Worm (Caenorhabditis elegans): ENCODE data around the gene C09G1.5.

The C09G1.5 gene

DNA sequence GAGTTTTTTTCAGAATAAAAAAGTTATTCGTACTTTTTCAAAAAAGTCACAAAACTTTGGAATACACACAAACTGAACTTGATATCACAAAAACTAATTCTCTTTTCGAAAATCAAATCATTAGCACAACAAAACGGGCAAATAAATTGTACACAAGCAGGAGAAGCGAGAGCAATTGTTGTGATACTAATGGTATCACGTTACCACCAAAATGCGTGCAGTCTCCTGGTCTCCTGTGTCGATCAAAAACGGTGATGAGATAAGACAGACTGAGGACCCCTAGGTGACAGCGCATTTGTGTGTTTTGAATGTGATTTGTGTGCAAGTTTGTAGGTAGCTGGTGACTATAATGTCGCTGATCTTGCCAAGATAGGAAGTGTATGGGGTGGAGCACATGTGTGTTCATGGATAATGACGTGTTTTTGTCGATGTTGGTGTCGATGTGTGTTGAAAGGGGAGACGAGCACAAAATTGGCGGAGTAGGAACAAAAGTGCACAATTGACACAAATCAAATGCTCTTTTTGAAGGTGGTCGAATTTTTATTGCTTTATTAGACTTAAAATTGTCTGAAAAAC is 19.0 kb upstream of the C09G1.5 start:
- TF ChIP-seq dpl-1 (GFP tag; optimal IDR thresholded peaks at IDR 0.05) (no peak), nhr-80 (tag; optimal IDR thresholded peaks at IDR 0.05) (peak; percentile 95), madf-10 (tag; optimal IDR thresholded peaks at IDR 0.05) (no peak), Y95B8A.8 (GFP tag; IDR thresholded peaks at IDR 0.05) (0 out of 2 replicates have a peak, but pooled peaks have one; percentile 31), snpc-4 (GFP tag; optimal IDR thresholded peaks at IDR 0.05) (no peak), snpc-4 (tag; optimal IDR thresholded peaks at IDR 0.05) (peak in 1 of 4 experiments; percentile 1), ztf-25 (GFP tag; IDR thresholded peaks at IDR 0.05) (no peak), somi-1 (GFP tag; optimal IDR thresholded peaks at IDR 0.05) (no peak), C17E4.6 (GFP tag; IDR thresholded peaks at IDR 0.05) (no peak), lsy-27 (tag; optimal IDR thresholded peaks at IDR 0.05; ENCODE audit: borderline replicate concordance, insufficient read depth) (no peak), ZK185.1 (tag; optimal IDR thresholded peaks at IDR 0.05; ENCODE audit: poor library complexity, severe bottlenecking) (peak; percentile 22), Y79H2A.3 (GFP tag; conservative IDR thresholded peaks at IDR 0.05) (no peak), unc-62 (GFP tag; optimal IDR thresholded peaks at IDR 0.05) (peak; percentile 2), nhr-90 (tag; optimal IDR thresholded peaks at IDR 0.05) (peak; percentile 7), cebp-2 (GFP tag; IDR thresholded peaks at IDR 0.05) (no peak), pha-4 (tag; optimal IDR thresholded peaks at IDR 0.05) (no peak), let-607 (tag; optimal IDR thresholded peaks at IDR 0.05) (peak; percentile 28 to 39)

DNA sequence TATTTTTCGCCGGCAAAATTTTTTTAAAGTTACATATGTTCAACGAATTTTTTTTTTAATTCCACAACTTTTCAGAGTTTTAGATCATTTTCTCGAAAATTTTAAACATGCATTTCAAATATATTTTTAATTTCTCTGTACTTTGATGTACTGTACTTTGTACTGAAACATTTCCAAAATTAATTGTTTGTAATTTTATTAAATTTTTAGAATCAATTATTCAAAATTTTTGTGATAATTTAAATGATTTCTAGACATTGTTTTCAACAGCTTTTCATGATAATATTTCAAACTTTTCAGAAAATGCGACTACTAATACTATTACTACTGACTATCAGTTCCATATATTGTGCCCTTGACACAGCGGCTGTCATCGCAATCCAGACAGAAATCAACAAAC is 15.2 kb upstream of the C09G1.5 start, which contains the start of gene mec-5:
mec-5 (plus strand) TSS at position 301 of the 400 bp plus-strand sequence.
- TF ChIP-seq mxl-1 (tag; optimal IDR thresholded peaks at IDR 0.05) (no peak), pha-4 (tag; optimal IDR thresholded peaks at IDR 0.05) (no peak), B0261.1 (tag; optimal IDR thresholded peaks at IDR 0.05) (no peak), F39B2.1 (GFP tag; IDR thresholded peaks at IDR 0.05) (no peak), tbp1 (GFP tag; optimal IDR thresholded peaks at IDR 0.05) (no peak), xnd-1 (tag; optimal IDR thresholded peaks at IDR 0.05) (no peak), snpc-4 (GFP tag; optimal IDR thresholded peaks at IDR 0.05) (no peak), snpc-4 (tag; optimal IDR thresholded peaks at IDR 0.05) (no peak), attf-6 (GFP tag; IDR thresholded peaks at IDR 0.05) (no peak), unc-62 (GFP tag; optimal IDR thresholded peaks at IDR 0.05) (no peak), hmg-20 (GFP tag; IDR thresholded peaks at IDR 0.05) (no peak)

DNA sequence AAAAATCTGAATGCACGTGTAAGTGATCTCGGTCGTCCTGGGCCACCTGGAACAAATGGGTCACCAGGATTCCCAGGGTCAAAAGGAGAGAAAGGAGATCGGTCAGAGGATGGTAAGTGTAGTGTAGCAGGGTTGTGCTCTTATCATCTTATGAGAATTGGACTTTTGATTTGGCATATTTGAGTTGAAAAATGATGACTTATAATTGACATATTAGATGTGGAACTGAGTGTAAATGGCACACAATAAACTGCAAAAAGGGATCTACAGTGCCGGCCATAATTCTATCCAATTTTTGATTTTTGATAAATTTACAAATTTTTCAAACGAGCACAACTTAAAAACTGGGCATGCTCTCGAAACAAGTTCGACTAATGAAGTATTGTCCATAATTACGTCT is 14.7 kb upstream of the C09G1.5 start:
- no peak for TF ChIP-seq bed-1 (GFP tag; IDR thresholded peaks at IDR 0.05)
- no peak for TF ChIP-seq Y53G8AR.9 (GFP tag; conservative IDR thresholded peaks at IDR 0.05)
- TF ChIP-seq F57C9.4 (tag; optimal IDR thresholded peaks at IDR 0.05) = no peak
- no peak for TF ChIP-seq mcd-1 (GFP tag; IDR thresholded peaks at IDR 0.05)
- no peak for TF ChIP-seq him-1 (tag; optimal IDR thresholded peaks at IDR 0.05)
- TF ChIP-seq let-607 (tag; optimal IDR thresholded peaks at IDR 0.05) = peak; percentile 64 to 77
- TF ChIP-seq chd-7 (tag; optimal IDR thresholded peaks at IDR 0.05) = no peak
- no peak for TF ChIP-seq T07F8.4 (tag; optimal IDR thresholded peaks at IDR 0.05)
- peak; percentile 78 for TF ChIP-seq nhr-80 (tag; optimal IDR thresholded peaks at IDR 0.05)
- no peak for TF ChIP-seq athp-1 (tag; optimal IDR thresholded peaks at IDR 0.05)
- no peak for TF ChIP-seq gei-17 (GFP tag; optimal IDR thresholded peaks at IDR 0.05)
- no peak for TF ChIP-seq unc-62 (GFP tag; optimal IDR thresholded peaks at IDR 0.05)
- TF ChIP-seq D2030.7 (GFP tag; IDR thresholded peaks at IDR 0.05) = no peak
- TF ChIP-seq snpc-3.4 (tag; optimal IDR thresholded peaks at IDR 0.05) = no peak
- TF ChIP-seq tlf-1 (GFP tag; optimal IDR thresholded peaks at IDR 0.05) = no peak
